Worm (Caenorhabditis elegans): ENCODE data around the gene C16C8.7.

ce11 chrII:3500373-3500772, 40.4 kb upstream of the C16C8.7 start:
- TF ChIP-seq ceh-48 (tag; optimal IDR thresholded peaks at IDR 0.05) (no peak), ceh-34 (tag; optimal IDR thresholded peaks at IDR 0.05) (no peak), npax-4 (tag; optimal IDR thresholded peaks at IDR 0.05) (no peak), pqm-1 (tag; optimal IDR thresholded peaks at IDR 0.05) (no peak), elt-2 (tag; optimal IDR thresholded peaks at IDR 0.05) (no peak), rnt-1 (tag; optimal IDR thresholded peaks at IDR 0.05) (no peak), hlh-6 (tag; optimal IDR thresholded peaks at IDR 0.05) (no peak), ahr-1 (tag; optimal IDR thresholded peaks at IDR 0.05) (no peak)

All from whole organism, late embryonic.